Fruit fly (Drosophila melanogaster): ENCODE results near the gene CG7227.

Gene CG7227

dm6 chr2L:7945037-7945436, 52.9 kb downstream of the CG7227 start:
- no peak for TF ChIP-seq CG5204 (GFP tag; optimal IDR thresholded peaks at IDR 0.05)
- TF ChIP-seq Hr96 (GFP tag; optimal IDR thresholded peaks at IDR 0.05): no peak
